Fruit fly (Drosophila melanogaster): ENCODE measurements around the gene CG6299.

Gene CG6299

DNA sequence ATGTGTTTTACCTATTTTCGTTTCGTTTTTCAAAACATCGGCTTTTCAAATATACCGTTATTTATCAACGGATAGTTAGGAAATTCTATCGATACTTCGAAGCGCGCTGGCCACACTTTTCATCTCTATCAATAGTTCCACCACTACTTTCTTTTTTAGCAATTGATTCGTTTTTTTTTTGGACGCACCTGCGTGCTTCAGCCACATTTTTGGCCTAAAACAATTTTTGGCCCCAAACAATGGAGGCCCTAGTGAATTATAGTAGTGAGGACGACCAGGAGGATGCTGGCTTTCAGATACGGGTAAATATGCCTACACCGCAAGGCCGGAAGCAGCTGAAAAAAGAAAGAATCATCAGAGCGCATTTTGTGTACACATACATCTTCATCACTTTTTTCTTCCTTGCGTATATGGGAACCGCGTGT lies 19.7 kb downstream of the CG6299 start, which contains the start of gene CG6340 (continued):
- TF ChIP-seq Rx (GFP tag; IDR thresholded peaks at IDR 0.05) (no peak), Usf (GFP tag; optimal IDR thresholded peaks at IDR 0.05) (no peak), Vsx1 (GFP tag; optimal IDR thresholded peaks at IDR 0.05) (no peak), CG14441 (GFP tag; IDR thresholded peaks at IDR 0.05) (no peak), CG3847 (GFP tag; IDR thresholded peaks at IDR 0.05) (no peak), Atf6 (GFP tag; IDR thresholded peaks at IDR 0.05) (no peak), CG4424 (GFP tag; optimal IDR thresholded peaks at IDR 0.05) (no peak), toy (GFP tag; IDR thresholded peaks at IDR 0.05) (no peak), bigmax (GFP tag; optimal IDR thresholded peaks at IDR 0.05) (no peak), CG5245 (GFP tag; optimal IDR thresholded peaks at IDR 0.05) (no peak), CG12071 (GFP tag; optimal IDR thresholded peaks at IDR 0.05) (no peak), onecut (GFP tag; IDR thresholded peaks at IDR 0.05) (peak; percentile 33; the same call in 1 of the 2 replicates), CG33557 (GFP tag; optimal IDR thresholded peaks at IDR 0.05) (no peak), trh (GFP tag; optimal IDR thresholded peaks at IDR 0.05) (no peak), CG30403 (GFP tag; optimal IDR thresholded peaks at IDR 0.05) (no peak), CG14860 (GFP tag; IDR thresholded peaks at IDR 0.05; ENCODE audit: partially characterized antibody) (0 out of 3 replicates have a peak, but pooled peaks have one; percentile 53), gfzf (GFP tag; optimal IDR thresholded peaks at IDR 0.05) (peak; percentile 63), CG9797 (GFP tag; optimal IDR thresholded peaks at IDR 0.05) (peak; percentile 60), Opbp (GFP tag; IDR thresholded peaks at IDR 0.05; ENCODE audit: partially characterized antibody) (peak; percentile 82; the same call in 2 of the 3 replicates), CG30020 (tag; optimal IDR thresholded peaks at IDR 0.05) (no peak), Sin3A (optimal IDR thresholded peaks at IDR 0.05) (peak; percentile 10), kay (GFP tag; optimal IDR thresholded peaks at IDR 0.05) (no peak), CG18011 (GFP tag; optimal IDR thresholded peaks at IDR 0.05) (no peak), Awh (GFP tag; IDR thresholded peaks at IDR 0.05) (no peak), pzg (GFP tag; optimal IDR thresholded peaks at IDR 0.05) (peak; percentile 68), nau (GFP tag; optimal IDR thresholded peaks at IDR 0.05) (no peak), Chrac-16 (GFP tag; optimal IDR thresholded peaks at IDR 0.05) (no peak), sug (tag; optimal IDR thresholded peaks at IDR 0.05) (no peak), CG17612 (GFP tag; IDR thresholded peaks at IDR 0.05) (no peak), zen (tag; optimal IDR thresholded peaks at IDR 0.05) (no peak), otp (GFP tag; IDR thresholded peaks at IDR 0.05) (no peak), CG12769 (tag; optimal IDR thresholded peaks at IDR 0.05) (no peak), CG17328 (GFP tag; IDR thresholded peaks at IDR 0.05) (no peak), pfk (GFP tag; optimal IDR thresholded peaks at IDR 0.05) (no peak), Hr51 (GFP tag; optimal IDR thresholded peaks at IDR 0.05) (no peak), luna (GFP tag; optimal IDR thresholded peaks at IDR 0.05) (no peak), CG4360 (GFP tag; IDR thresholded peaks at IDR 0.05) (no peak), bab2 (GFP tag; optimal IDR thresholded peaks at IDR 0.05) (no peak), Fer2 (tag; optimal IDR thresholded peaks at IDR 0.05) (no peak), CG15514 (GFP tag; optimal IDR thresholded peaks at IDR 0.05) (peak; percentile 68), inv (GFP tag; IDR thresholded peaks at IDR 0.05; ENCODE audit: partially characterized antibody) (peak; percentile 65; the same call in 1 of the 2 replicates), H15 (GFP tag; IDR thresholded peaks at IDR 0.05) (no peak), Dref (GFP tag; IDR thresholded peaks at IDR 0.05) (peak; percentile 79), CG7786 (GFP tag; optimal IDR thresholded peaks at IDR 0.05) (no peak), Dp (GFP tag; optimal IDR thresholded peaks at IDR 0.05) (peak; percentile 72), da (GFP tag; optimal IDR thresholded peaks at IDR 0.05) (no peak), stwl (tag; optimal IDR thresholded peaks at IDR 0.05) (peak; percentile 36), pnt (GFP tag; optimal IDR thresholded peaks at IDR 0.05) (no peak), CG12104 (GFP tag; optimal IDR thresholded peaks at IDR 0.05) (no peak), hbn (GFP tag; IDR thresholded peaks at IDR 0.05; ENCODE audit: partially characterized antibody) (peak; percentile 61), nmo (GFP tag; optimal IDR thresholded peaks at IDR 0.05) (peak; percentile 21)
